Fruit fly (Drosophila melanogaster): ENCODE data around the gene Acn.

- TF ChIP-seq CG10631 (GFP tag; optimal IDR thresholded peaks at IDR 0.05) (no peak), Lpt (GFP tag; optimal IDR thresholded peaks at IDR 0.05) (no peak), CG6808 (GFP tag; optimal IDR thresholded peaks at IDR 0.05) (no peak), Blimp-1 (GFP tag; optimal IDR thresholded peaks at IDR 0.05) (no peak), CG6854 (GFP tag; optimal IDR thresholded peaks at IDR 0.05) (no peak), CG3032 (tag; optimal IDR thresholded peaks at IDR 0.05) (no peak), Sox102F (GFP tag; optimal IDR thresholded peaks at IDR 0.05) (no peak), Hr39 (GFP tag; optimal IDR thresholded peaks at IDR 0.05) (no peak), CG8319 (GFP tag; optimal IDR thresholded peaks at IDR 0.05) (no peak), CG16779 (tag; optimal IDR thresholded peaks at IDR 0.05) (no peak), CG11762 (GFP tag; optimal IDR thresholded peaks at IDR 0.05; ENCODE audit: insufficient read depth) (no peak), topi (GFP tag; optimal IDR thresholded peaks at IDR 0.05) (no peak), cyc (GFP tag; optimal IDR thresholded peaks at IDR 0.05) (no peak)
These were observed 8.1 kb upstream of the Acn start for dm6 chr2L:19037011-19037410.
